Fruit fly (Drosophila melanogaster) whole organism: ENCODE data around the gene RPA2.

Experiments
- CG8478 ChIP-seq: fragments of >200 bp; optimal IDR thresholded peaks from 2 replicates; lab custom pipeline; 2018; ENCODE audit warnings: inconsistent platforms
- Dll ChIP-seq: fragments of >200 bp; optimal IDR thresholded peaks from 2 replicates; lab custom pipeline; 2017
- pan ChIP-seq: fragments of >200 bp; optimal IDR thresholded peaks from 2 replicates; lab custom pipeline; 2017
- psq ChIP-seq: fragments of >200 bp; optimal IDR thresholded peaks from 2 replicates; lab custom pipeline; 2017

DNA sequence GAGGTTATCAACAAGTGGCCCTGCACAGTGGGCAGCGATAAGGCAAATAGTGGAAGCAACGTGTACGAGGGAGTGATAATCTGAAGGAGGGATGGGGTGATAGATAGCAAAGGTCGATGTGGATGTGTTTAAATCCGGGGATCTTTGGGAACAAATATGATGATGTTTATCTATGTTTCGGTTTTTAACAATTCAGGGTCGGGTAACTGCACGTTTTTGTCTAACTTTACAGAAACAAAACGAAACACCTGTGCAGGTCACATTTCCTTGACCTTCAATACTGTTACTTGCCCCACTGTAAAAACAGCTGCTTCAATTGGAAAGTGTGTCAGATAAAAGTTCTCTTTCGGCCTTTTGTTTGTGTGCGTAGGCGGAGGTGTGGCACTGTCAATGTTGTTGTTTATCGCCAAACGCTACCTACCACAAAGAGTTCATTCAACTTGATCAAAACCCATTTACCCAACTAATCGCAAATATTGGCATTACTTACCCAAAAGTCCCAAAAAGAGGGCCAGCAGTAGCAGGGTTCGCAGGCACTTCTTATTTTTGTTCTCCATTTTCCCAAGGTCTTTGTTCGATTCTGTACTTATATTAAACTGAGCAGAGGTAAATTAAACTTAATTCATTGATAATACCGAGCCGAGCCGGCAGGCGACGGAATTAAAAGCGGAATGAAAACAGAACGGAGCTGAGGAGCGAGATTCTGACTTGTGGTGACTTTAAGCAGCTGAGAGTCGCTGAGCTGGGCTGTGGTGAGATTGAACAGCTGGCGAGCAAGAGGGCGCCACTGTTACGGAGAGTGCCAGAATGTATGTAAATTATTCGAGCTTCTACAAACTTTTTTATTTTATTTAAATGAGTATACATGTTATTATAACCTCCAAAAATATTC lies 3.5 kb downstream of the RPA2 start, which contains the start of gene Mtp:
- TF ChIP-seq psq (lab: Kevin White, UChicago) (no peak), Dll (no peak), CG8478 (lab: Kevin White, UChicago) (no peak), pan (lab: Kevin White, UChicago) (no peak)
